Worm (Caenorhabditis elegans): ENCODE data around the gene Y39F10C.3.

The Y39F10C.3 gene

ce11 chrII:723488-723887 lies 49.3 kb downstream of the Y39F10C.3 start, which contains the start of gene rfip-2:
rfip-2 (plus strand) TSS chrII:723788.
- TF ChIP-seq ccch-3 (GFP tag; optimal IDR thresholded peaks at IDR 0.05) (no peak), atf-7 (tag; optimal IDR thresholded peaks at IDR 0.05) (no peak), F39B2.1 (GFP tag; IDR thresholded peaks at IDR 0.05) (no peak), ztf-22 (GFP tag; optimal IDR thresholded peaks at IDR 0.05) (no peak), zfh-2 (GFP tag; conservative IDR thresholded peaks at IDR 0.05) (no peak), ekl-4 (GFP tag; IDR thresholded peaks at IDR 0.05) (no peak), snpc-1.1 (tag; optimal IDR thresholded peaks at IDR 0.05; ENCODE audit: insufficient read depth) (no peak), ztf-18 (tag; optimal IDR thresholded peaks at IDR 0.05) (no peak), let-607 (tag; optimal IDR thresholded peaks at IDR 0.05) (no peak), T26A5.8 (tag; optimal IDR thresholded peaks at IDR 0.05) (no peak), lin-40 (tag; optimal IDR thresholded peaks at IDR 0.05) (no peak), xnd-1 (tag; optimal IDR thresholded peaks at IDR 0.05) (no peak), ceh-27 (GFP tag; optimal IDR thresholded peaks at IDR 0.05) (no peak), Y95B8A.8 (GFP tag; IDR thresholded peaks at IDR 0.05) (no peak), nfya-2 (GFP tag; IDR thresholded peaks at IDR 0.05) (no peak), ceh-100 (GFP tag; IDR thresholded peaks at IDR 0.05) (no peak), tlf-1 (GFP tag; optimal IDR thresholded peaks at IDR 0.05) (no peak), let-526 (GFP tag; IDR thresholded peaks at IDR 0.05) (no peak), snpc-1.3 (tag; optimal IDR thresholded peaks at IDR 0.05; ENCODE audit: insufficient read depth) (no peak)

ce11 chrII:724004-724403 lies 49.8 kb downstream of the Y39F10C.3 start:
- TF ChIP-seq B0336.3 (GFP tag; IDR thresholded peaks at IDR 0.05) (0 out of 2 replicates have a peak, but pooled peaks have one; percentile 12), bed-1 (GFP tag; IDR thresholded peaks at IDR 0.05) (no peak), ceh-58 (GFP tag; IDR thresholded peaks at IDR 0.05) (no peak), ama-1 (optimal IDR thresholded peaks at IDR 0.05) (no peak), ama-1 (GFP tag; optimal IDR thresholded peaks at IDR 0.05) (no peak), C06A6.2 (GFP tag; conservative IDR thresholded peaks at IDR 0.05) (no peak), dpl-1 (GFP tag; optimal IDR thresholded peaks at IDR 0.05) (no peak), F23B12.7 (tag; optimal IDR thresholded peaks at IDR 0.05; ENCODE audit: insufficient read depth) (no peak), hmg-1.2 (GFP tag; IDR thresholded peaks at IDR 0.05) (no peak)
